Fruit fly (Drosophila melanogaster) whole organism, embryonic: ENCODE results near the gene Polr2M.

Experiments used
- Adf1 ChIP-seq: fragments of 200-800 bp; sonication (Bioruptor generic); IDR thresholded peaks from 2 replicates; pipeline ENCODE4 v1.3.6; 2022; ENCODE audit warnings: missing biosample characterization, missing genetic modification characterization
- Atf6 ChIP-seq: fragments of 200-800 bp; sonication (Bioruptor generic); IDR thresholded peaks from 2 replicates; pipeline ENCODE4 v1.3.6; 2022; ENCODE audit warnings: missing biosample characterization, missing genetic modification characterization
- B-H2 ChIP-seq: fragments of 200-800 bp; sonication (Bioruptor generic); optimal IDR thresholded peaks from 2 replicates; lab custom pipeline; 2018; ENCODE audit warnings: missing biosample characterization, mild to moderate bottlenecking, missing genetic modification characterization
- Bgb ChIP-seq: fragments of 200-800 bp; sonication (Bioruptor generic); IDR thresholded peaks from 2 replicates; pipeline ENCODE4 v1.3.6; 2022; ENCODE audit warnings: missing biosample characterization, missing genetic modification characterization; ENCODE audit not compliant: partially characterized antibody
- CG10147 ChIP-seq: fragments of 200-800 bp; sonication (Bioruptor generic); optimal IDR thresholded peaks from 2 replicates; lab custom pipeline; 2019; ENCODE audit warnings: missing biosample characterization, mild to moderate bottlenecking, missing genetic modification characterization, moderate library complexity
- CG10274 ChIP-seq: fragments of 200-800 bp; sonication (Bioruptor generic); optimal IDR thresholded peaks from 3 replicates; lab custom pipeline; 2017; ENCODE audit warnings: missing biosample characterization, mild to moderate bottlenecking, missing genetic modification characterization
- CG12769 ChIP-seq: fragments of 200-800 bp; sonication (Bioruptor generic); optimal IDR thresholded peaks from 2 replicates; lab custom pipeline; 2019; ENCODE audit warnings: missing biosample characterization, mild to moderate bottlenecking, missing genetic modification characterization, moderate library complexity
- CG13296 ChIP-seq: fragments of 200-800 bp; sonication (Bioruptor generic); optimal IDR thresholded peaks from 3 replicates; lab custom pipeline; 2018; ENCODE audit warnings: missing biosample characterization, mild to moderate bottlenecking, missing genetic modification characterization
- CG13894 ChIP-seq: fragments of 200-800 bp; sonication (Bioruptor generic); optimal IDR thresholded peaks from 3 replicates; lab custom pipeline; 2018; ENCODE audit warnings: missing biosample characterization, mild to moderate bottlenecking, missing genetic modification characterization, moderate library complexity
- CG14441 ChIP-seq: fragments of 200-800 bp; sonication (Bioruptor generic); IDR thresholded peaks from 2 replicates; pipeline ENCODE4 v1.3.6; 2022; ENCODE audit warnings: missing biosample characterization, missing genetic modification characterization
- CG2678 ChIP-seq: fragments of 200-800 bp; sonication (Bioruptor generic); optimal IDR thresholded peaks from 3 replicates; lab custom pipeline; 2019; ENCODE audit warnings: missing biosample characterization, mild to moderate bottlenecking, missing genetic modification characterization, moderate library complexity
- CG30020 ChIP-seq: fragments of 200-800 bp; optimal IDR thresholded peaks from 2 replicates; lab custom pipeline; 2019; ENCODE audit warnings: missing biosample characterization, mild to moderate bottlenecking, missing genetic modification characterization, moderate library complexity
- CG34376 ChIP-seq: fragments of 200-800 bp; sonication (Bioruptor generic); optimal IDR thresholded peaks from 2 replicates; lab custom pipeline; 2018; ENCODE audit warnings: missing biosample characterization, mild to moderate bottlenecking, missing genetic modification characterization
- CG5180 ChIP-seq: fragments of 200-800 bp; sonication (Bioruptor generic); optimal IDR thresholded peaks from 3 replicates; lab custom pipeline; 2017; ENCODE audit warnings: missing biosample characterization, missing genetic modification characterization, mild to moderate bottlenecking, moderate library complexity, missing genetic modification reagents
- CG6175 ChIP-seq: fragments of 200-800 bp; sonication (Bioruptor generic); IDR thresholded peaks from 3 replicates; pipeline ENCODE4 v1.3.6; 2022; ENCODE audit warnings: missing biosample characterization, missing genetic modification characterization
- CG6813 ChIP-seq: fragments of 200-800 bp; sonication (Bioruptor generic); optimal IDR thresholded peaks from 2 replicates; lab custom pipeline; 2017; ENCODE audit warnings: missing biosample characterization, missing genetic modification characterization, mild to moderate bottlenecking, moderate library complexity, missing genetic modification reagents
- CG8765 ChIP-seq: fragments of 200-800 bp; sonication (Bioruptor generic); IDR thresholded peaks from 2 replicates; pipeline ENCODE4 v1.3.6; 2022; ENCODE audit warnings: missing biosample characterization, missing genetic modification characterization
- CG9215 ChIP-seq: fragments of 200-800 bp; sonication (Bioruptor generic); IDR thresholded peaks from 2 replicates; pipeline ENCODE4 v1.3.6; 2022; ENCODE audit warnings: missing biosample characterization, missing genetic modification characterization
- CTCF ChIP-seq: fragments of 200-800 bp; sonication (Bioruptor generic); optimal IDR thresholded peaks from 2 replicates; lab custom pipeline; 2017; ENCODE audit warnings: missing biosample characterization, mild to moderate bottlenecking, missing genetic modification characterization, moderate library complexity
- Dip2 ChIP-seq: fragments of 200-800 bp; sonication (Bioruptor generic); IDR thresholded peaks from 2 replicates; pipeline ENCODE4 v1.3.6; 2022; ENCODE audit warnings: missing biosample characterization, missing genetic modification characterization
- Fer2 ChIP-seq: fragments of 200-800 bp; sonication (Bioruptor generic); optimal IDR thresholded peaks from 2 replicates; lab custom pipeline; 2018; ENCODE audit warnings: missing biosample characterization, mild to moderate bottlenecking, missing genetic modification characterization, moderate library complexity
- GATAe ChIP-seq: fragments of 200-800 bp; sonication (Bioruptor generic); conservative IDR thresholded peaks from 2 replicates; pipeline ENCODE4 v1.3.6; 2022; ENCODE audit warnings: missing biosample characterization, missing genetic modification characterization
- Hand ChIP-seq: fragments of 200-800 bp; sonication (Bioruptor generic); optimal IDR thresholded peaks from 2 replicates; lab custom pipeline; 2017; ENCODE audit warnings: mild to moderate bottlenecking, missing biosample characterization, missing genetic modification reagents, missing genetic modification characterization
- Hey ChIP-seq: fragments of 200-800 bp; sonication (Bioruptor generic); optimal IDR thresholded peaks from 3 replicates; lab custom pipeline; 2018; ENCODE audit warnings: missing biosample characterization, mild to moderate bottlenecking, missing genetic modification characterization
- HmgZ ChIP-seq: fragments of 200-800 bp; sonication (Bioruptor generic); optimal IDR thresholded peaks from 2 replicates; lab custom pipeline; 2018; ENCODE audit warnings: missing biosample characterization, mild to moderate bottlenecking, missing genetic modification characterization
- Hmr ChIP-seq: fragments of 200-800 bp; sonication (Bioruptor generic); optimal IDR thresholded peaks from 3 replicates; lab custom pipeline; 2017; ENCODE audit warnings: mild to moderate bottlenecking, missing biosample characterization, missing genetic modification reagents, missing genetic modification characterization
- Lim3 ChIP-seq: fragments of 200-800 bp; sonication (Bioruptor generic); IDR thresholded peaks from 2 replicates; pipeline ENCODE4 v1.3.6; 2022; ENCODE audit warnings: missing biosample characterization, missing genetic modification characterization
- Med ChIP-seq: fragments of 200-800 bp; sonication (Bioruptor generic); peaks from one replicate; lab custom pipeline; 2016; ENCODE audit warnings: missing biosample characterization, missing genetic modification characterization, mild to moderate bottlenecking, inconsistent platforms, moderate library complexity
- Nf-YC ChIP-seq: fragments of 200-800 bp; optimal IDR thresholded peaks from 3 replicates; lab custom pipeline; 2019; ENCODE audit warnings: missing biosample characterization, mild to moderate bottlenecking, missing genetic modification characterization, moderate library complexity
- PHDP ChIP-seq: fragments of 200-800 bp; sonication (Bioruptor generic); optimal IDR thresholded peaks from 3 replicates; lab custom pipeline; 2018; ENCODE audit warnings: missing biosample characterization, mild to moderate bottlenecking, missing genetic modification characterization, moderate library complexity
- Sox100B ChIP-seq: fragments of 200-800 bp; sonication (Bioruptor generic); optimal IDR thresholded peaks from 3 replicates; lab custom pipeline; 2018; ENCODE audit warnings: missing biosample characterization, mild to moderate bottlenecking, missing genetic modification characterization
- Vsx1 ChIP-seq: fragments of 200-800 bp; sonication (Bioruptor generic); optimal IDR thresholded peaks from 2 replicates; lab custom pipeline; 2017; ENCODE audit warnings: missing biosample characterization, mild to moderate bottlenecking, missing genetic modification characterization, missing genetic modification reagents
- abd-A ChIP-seq: fragments of 200-800 bp; sonication (Bioruptor generic); optimal IDR thresholded peaks from 3 replicates; lab custom pipeline; 2019; ENCODE audit warnings: missing biosample characterization, mild to moderate bottlenecking, missing genetic modification characterization, moderate library complexity
- ara ChIP-seq: fragments of 200-800 bp; sonication (Bioruptor generic); IDR thresholded peaks from 2 replicates; pipeline ENCODE4 v1.3.6; 2022; ENCODE audit warnings: missing biosample characterization, missing genetic modification characterization
- bigmax ChIP-seq: fragments of 200-800 bp; sonication (Bioruptor generic); optimal IDR thresholded peaks from 2 replicates; lab custom pipeline; 2018; ENCODE audit warnings: missing biosample characterization, mild to moderate bottlenecking, missing genetic modification characterization
- cato ChIP-seq: fragments of 200-800 bp; sonication (Bioruptor generic); optimal IDR thresholded peaks from 2 replicates; lab custom pipeline; 2016; ENCODE audit warnings: missing biosample characterization, missing genetic modification characterization, borderline replicate concordance
- dan ChIP-seq: fragments of 200-800 bp; sonication (Bioruptor generic); IDR thresholded peaks from 2 replicates; pipeline ENCODE4 v1.3.6; 2022; ENCODE audit warnings: missing biosample characterization, missing genetic modification characterization
- fd96Cb ChIP-seq: fragments of 200-800 bp; sonication (Bioruptor generic); optimal IDR thresholded peaks from 2 replicates; lab custom pipeline; 2018; ENCODE audit warnings: missing biosample characterization, mild to moderate bottlenecking, missing genetic modification characterization, moderate library complexity
- h ChIP-seq: fragments of >200 bp; optimal IDR thresholded peaks from 2 replicates; lab custom pipeline; 2017
- hkb ChIP-seq, 2 experiments: fragments of 200-800 bp in 1 of 2; fragments of >200 bp in 1 of 2; sonication (Bioruptor generic) in 1 of 2; IDR thresholded peaks in 1 of 2; optimal IDR thresholded peaks in 1 of 2; 2 replicates each; pipeline versions ENCODE4 v1.3.6 to Lab custom; 2017 to 2022; ENCODE audit warnings: missing biosample characterization in 1 of 2, missing genetic modification characterization in 1 of 2
- insv ChIP-seq, 2 experiments: fragments of 200-800 bp; sonication (Bioruptor generic); optimal IDR thresholded peaks; 3 replicates each; lab custom pipeline; 2016 to 2018; ENCODE audit warnings: missing biosample characterization in 2 of 2, missing genetic modification characterization in 2 of 2
- inv ChIP-seq: fragments of 200-800 bp; sonication (Bioruptor generic); IDR thresholded peaks from 2 replicates; pipeline ENCODE4 v1.3.6; 2022; ENCODE audit warnings: missing biosample characterization, missing genetic modification characterization; ENCODE audit not compliant: partially characterized antibody
- nmo ChIP-seq: fragments of 200-800 bp; sonication (Bioruptor generic); optimal IDR thresholded peaks from 2 replicates; lab custom pipeline; 2018; ENCODE audit warnings: missing biosample characterization, mild to moderate bottlenecking, missing genetic modification characterization, moderate library complexity
- rib ChIP-seq: fragments of 200-800 bp; sonication (Bioruptor generic); IDR thresholded peaks from 2 replicates; pipeline ENCODE4 v1.3.6; 2022; ENCODE audit warnings: missing biosample characterization, missing genetic modification characterization
- scrt ChIP-seq: fragments of 200-800 bp; sonication (Bioruptor generic); optimal IDR thresholded peaks from 2 replicates; lab custom pipeline; 2018; ENCODE audit warnings: missing biosample characterization, mild to moderate bottlenecking, missing genetic modification characterization, moderate library complexity
- sqz ChIP-seq: fragments of 200-800 bp; sonication (Bioruptor generic); optimal IDR thresholded peaks from 3 replicates; lab custom pipeline; 2018; ENCODE audit warnings: missing biosample characterization, mild to moderate bottlenecking, missing genetic modification characterization
- stwl ChIP-seq: fragments of 200-800 bp; sonication (Bioruptor generic); optimal IDR thresholded peaks from 3 replicates; lab custom pipeline; 2018; ENCODE audit warnings: missing biosample characterization, mild to moderate bottlenecking, missing genetic modification characterization, moderate library complexity
- vfl ChIP-seq: fragments of 200-800 bp; sonication (Bioruptor generic); optimal IDR thresholded peaks from 2 replicates; lab custom pipeline; 2016; ENCODE audit warnings: missing biosample characterization, missing genetic modification characterization
- vvl ChIP-seq: fragments of 200-800 bp; sonication (Bioruptor generic); IDR thresholded peaks from 2 replicates; pipeline ENCODE4 v1.3.6; 2022; ENCODE audit warnings: missing biosample characterization, missing genetic modification characterization
- wdn ChIP-seq: fragments of 200-800 bp; sonication (Bioruptor generic); IDR thresholded peaks from 2 replicates; pipeline ENCODE4 v1.3.6; 2022; ENCODE audit warnings: missing biosample characterization, missing genetic modification characterization

Polr2M gene

DNA sequence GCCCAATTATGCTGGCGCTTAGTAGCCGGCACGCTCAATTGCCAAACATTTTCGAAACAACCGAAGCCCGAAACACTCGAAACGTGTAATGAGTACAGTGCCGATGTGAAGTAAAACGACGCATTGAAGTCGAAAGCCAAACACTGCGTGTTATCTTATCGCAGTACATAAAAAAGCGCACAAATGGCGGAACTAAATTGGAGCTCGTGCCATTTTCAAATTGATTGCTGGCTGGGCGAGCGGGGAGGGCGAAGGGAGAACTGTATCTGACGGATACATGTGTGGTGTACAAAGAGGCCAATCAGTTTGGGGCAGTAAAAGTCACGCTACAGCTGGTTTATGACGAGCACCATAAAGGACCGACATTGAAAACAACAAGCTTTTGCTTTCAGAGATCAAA, 5.9 kb upstream of the Polr2M start (continued):
- TF ChIP-seq Vsx1, result peak; percentile 38
- peak; percentile 10 for TF ChIP-seq PHDP (tag; lab: Kevin White, UChicago)
- TF ChIP-seq CTCF (GFP tag; lab: Kevin White, UChicago), result no peak
- no peak for TF ChIP-seq CG10147 (GFP tag; lab: Kevin White, UChicago)
- no peak for TF ChIP-seq nmo
- no peak for TF ChIP-seq bigmax (GFP tag; lab: Kevin White, UChicago)
- TF ChIP-seq cato (GFP tag; lab: Kevin White, UChicago), result no peak
- TF ChIP-seq Hand (GFP tag; lab: Kevin White, UChicago), result peak; percentile 3
- peak; percentile 51 for TF ChIP-seq abd-A (tag; lab: Kevin White, UChicago)
- peak; percentile 36; the same call in 1 of the 2 replicates for TF ChIP-seq wdn
- TF ChIP-seq Bgb, result no peak
- TF ChIP-seq rib (GFP tag; lab: Robert Waterston, UW), result peak; percentile 85
- TF ChIP-seq Nf-YC (tag; lab: Kevin White, UChicago), result peak; percentile 73
- TF ChIP-seq Dip2 (GFP tag; lab: Robert Waterston, UW), result no peak
- TF ChIP-seq Hmr (GFP tag; lab: Kevin White, UChicago), result peak; percentile 25
- TF ChIP-seq CG6175 (GFP tag; lab: Robert Waterston, UW), result 0 out of 3 replicates have a peak, but pooled peaks have one; percentile 34
- TF ChIP-seq vfl (GFP tag; lab: Kevin White, UChicago), result no peak
- TF ChIP-seq ara (GFP tag; lab: Robert Waterston, UW), result no peak
- no peak for TF ChIP-seq CG10274 (GFP tag; lab: Kevin White, UChicago)
- peak; percentile 37; the same call in 1 of the 2 replicates for TF ChIP-seq Lim3
- peak; percentile 36; the same call in 1 of the 2 replicates for TF ChIP-seq Adf1
- TF ChIP-seq CG8765 (GFP tag; lab: Robert Waterston, UW), result no peak
- peak; percentile 61 for TF ChIP-seq B-H2 (GFP tag; lab: Kevin White, UChicago)
- TF ChIP-seq CG14441 (GFP tag; lab: Robert Waterston, UW), result 0 out of 2 replicates have a peak, but pooled peaks have one; percentile 29
- no peak for TF ChIP-seq stwl
- TF ChIP-seq scrt (GFP tag; lab: Kevin White, UChicago), result no peak
- TF ChIP-seq CG5180 (GFP tag; lab: Kevin White, UChicago), result no peak
- no peak for TF ChIP-seq hkb (optimal IDR thresholded peaks at IDR 0.05; lab: Kevin White, UChicago)
- 0 out of 2 replicates have a peak, but pooled peaks have one; percentile 9 for TF ChIP-seq hkb (GFP tag; IDR thresholded peaks at IDR 0.05; lab: Robert Waterston, UW)
- no peak for TF ChIP-seq CG9215 (GFP tag; lab: Robert Waterston, UW)
- TF ChIP-seq CG2678 (tag; lab: Kevin White, UChicago), result peak; percentile 46
- no peak for TF ChIP-seq CG30020
- TF ChIP-seq CG12769, result peak; percentile 76
- peak; percentile 18 for TF ChIP-seq Fer2
- TF ChIP-seq CG13296, result peak; percentile 53
- peak; percentile 20; the same call in 1 of the 2 replicates for TF ChIP-seq vvl (GFP tag; lab: Robert Waterston, UW)
- TF ChIP-seq HmgZ, result peak; percentile 56
- no peak for TF ChIP-seq fd96Cb
- TF ChIP-seq dan, result no peak
- peak; percentile 70 for TF ChIP-seq Hey
- TF ChIP-seq Atf6 (GFP tag; lab: Robert Waterston, UW), result peak; percentile 44
- no peak for TF ChIP-seq Sox100B
- peak; percentile 16 for TF ChIP-seq CG6813 (GFP tag; lab: Kevin White, UChicago)
- peak; percentile 97 for TF ChIP-seq GATAe (GFP tag; lab: Robert Waterston, UW)
- no peak for TF ChIP-seq insv (GFP tag; optimal IDR thresholded peaks at IDR 0.05; lab: Kevin White, UChicago)
- TF ChIP-seq CG34376 (GFP tag; lab: Kevin White, UChicago), result peak; percentile 90
- peak; percentile 77 for TF ChIP-seq Med (GFP tag; lab: Kevin White, UChicago)
- TF ChIP-seq h (lab: Kevin White, UChicago), result no peak
- TF ChIP-seq CG13894 (tag; lab: Kevin White, UChicago), result peak; percentile 61
- peak; percentile 42 for TF ChIP-seq sqz (GFP tag; lab: Kevin White, UChicago)
- 0 out of 2 replicates have a peak, but pooled peaks have one; percentile 11 for TF ChIP-seq inv (GFP tag; lab: Robert Waterston, UW)
